Worm (Caenorhabditis elegans) whole organism, midembryonic: ENCODE data around the gene F10E9.4.
A peak's percentile ranks its signal among the peaks of the same experiment; 100 is the strongest.

Experiments
- T22C8.4 ChIP-seq: fragments of 200-800 bp; sonication (Bioruptor generic); IDR thresholded peaks from 2 replicates; pipeline ENCODE4 v1.3.6; 2022; ENCODE audit warnings: missing genetic modification characterization, missing compliant biosample characterization
- cog-1 ChIP-seq: sonication (generic microtip); optimal IDR thresholded peaks from 2 replicates; lab custom pipeline; 2016; ENCODE audit warnings: missing genetic modification characterization, missing compliant biosample characterization
- flt-1 ChIP-seq: fragments of 200-800 bp; sonication (Bioruptor generic); IDR thresholded peaks from 2 replicates; pipeline ENCODE4 v1.3.6; 2022; ENCODE audit warnings: missing genetic modification characterization, missing compliant biosample characterization
- klf-2 ChIP-seq: fragments of 200-800 bp; sonication (Bioruptor generic); conservative IDR thresholded peaks from 2 replicates; pipeline ENCODE4 v1.3.6; 2022; ENCODE audit warnings: missing genetic modification reagents, missing genetic modification characterization, missing compliant biosample characterization
- med-1 ChIP-seq: sonication (generic microtip); optimal IDR thresholded peaks from 2 replicates; lab custom pipeline; 2017; ENCODE audit warnings: missing genetic modification characterization, mild to moderate bottlenecking, missing compliant biosample characterization, antibody characterized with exemption, missing genetic modification reagents; ENCODE audit not compliant: insufficient read depth
- ref-1 ChIP-seq: fragments of 200-800 bp; sonication (Bioruptor generic); conservative IDR thresholded peaks from 2 replicates; pipeline ENCODE4 v1.3.6; 2022; ENCODE audit warnings: missing genetic modification reagents, missing genetic modification characterization, missing compliant biosample characterization
- tab-1 ChIP-seq: fragments of 200-800 bp; sonication (Bioruptor generic); IDR thresholded peaks from 2 replicates; pipeline ENCODE4 v1.3.6; 2022; ENCODE audit warnings: missing genetic modification characterization, missing compliant biosample characterization
- ztf-23 ChIP-seq: fragments of 200-800 bp; sonication (Bioruptor generic); IDR thresholded peaks from 2 replicates; pipeline ENCODE4 v1.3.6; 2022; ENCODE audit warnings: missing genetic modification reagents, missing genetic modification characterization, missing compliant biosample characterization
- ztf-29 ChIP-seq: fragments of 200-800 bp; sonication (Bioruptor generic); IDR thresholded peaks from 2 replicates; pipeline ENCODE4 v1.3.6; 2022; ENCODE audit warnings: missing genetic modification reagents, missing genetic modification characterization, missing compliant biosample characterization

The F10E9.4 gene

DNA sequence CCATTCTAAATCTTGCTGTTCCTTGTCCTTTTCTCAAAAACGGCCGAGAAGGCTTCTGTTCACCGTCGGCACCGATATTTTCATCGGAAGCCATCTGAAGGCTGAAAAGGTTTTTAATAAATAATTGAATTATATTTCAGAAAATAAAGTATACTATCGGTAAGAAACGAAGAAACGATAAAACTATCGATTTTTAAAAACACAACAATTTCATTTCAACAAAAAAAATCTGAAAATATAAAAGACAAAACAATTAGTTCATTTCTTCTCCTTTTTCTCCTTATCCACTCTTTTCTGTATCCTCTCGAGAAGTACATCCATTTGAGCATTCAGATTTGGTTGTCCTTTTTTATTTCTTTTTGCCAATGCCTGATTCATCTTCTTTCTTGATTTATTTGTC is 10.2 kb downstream of the F10E9.4 start, which contains the start of gene sas-4:
Gene sas-4 (minus strand): TSS at position 101 of the 400 bp plus-strand sequence.
- TF ChIP-seq med-1 (GFP tag; lab: Kevin White, UChicago), result no peak
- TF ChIP-seq klf-2 (GFP tag; lab: Robert Waterston, UW), result no peak
- TF ChIP-seq ztf-29, result no peak
- TF ChIP-seq cog-1, result no peak
- TF ChIP-seq ztf-23 (GFP tag; lab: Robert Waterston, UW), result no peak
- TF ChIP-seq tab-1 (GFP tag; lab: Robert Waterston, UW), result no peak
- no peak for TF ChIP-seq T22C8.4 (GFP tag; lab: Robert Waterston, UW)
- no peak for TF ChIP-seq flt-1
- TF ChIP-seq ref-1 (GFP tag; lab: Robert Waterston, UW), result no peak

DNA sequence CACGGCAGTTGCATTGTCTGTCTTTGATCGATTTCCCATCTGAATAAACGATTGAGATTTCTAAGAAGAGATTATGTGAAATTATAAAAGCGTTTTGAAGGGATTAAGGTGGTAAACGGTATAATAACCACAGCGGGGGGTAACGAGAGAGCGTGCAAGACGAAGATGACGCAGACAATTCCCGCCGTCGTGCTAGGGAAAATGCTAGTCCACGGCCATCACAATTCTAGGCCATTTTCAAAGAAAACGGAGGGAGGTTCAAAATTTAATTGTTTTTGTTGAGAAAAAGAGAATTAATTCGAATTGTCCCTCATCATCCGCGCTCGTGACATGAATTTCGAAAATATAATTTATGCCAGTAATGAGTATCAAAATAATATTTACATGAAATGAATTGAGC is 10.8 kb downstream of the F10E9.4 start, which contains the start of gene F10E9.11:
Gene F10E9.11 (minus strand): TSS at position 161 of the 400 bp plus-strand sequence.
- TF ChIP-seq tab-1 (GFP tag; lab: Robert Waterston, UW) (no peak), med-1 (GFP tag; lab: Kevin White, UChicago) (no peak), klf-2 (GFP tag; lab: Robert Waterston, UW) (peak; percentile 62; the same call in 1 of the 2 replicates), ztf-23 (GFP tag; lab: Robert Waterston, UW) (peak; percentile 79; the same call in 1 of the 2 replicates), flt-1 (peak; percentile 81), ztf-29 (no peak), ref-1 (GFP tag; lab: Robert Waterston, UW) (no peak), T22C8.4 (GFP tag; lab: Robert Waterston, UW) (no peak), cog-1 (peak; percentile 63)

DNA sequence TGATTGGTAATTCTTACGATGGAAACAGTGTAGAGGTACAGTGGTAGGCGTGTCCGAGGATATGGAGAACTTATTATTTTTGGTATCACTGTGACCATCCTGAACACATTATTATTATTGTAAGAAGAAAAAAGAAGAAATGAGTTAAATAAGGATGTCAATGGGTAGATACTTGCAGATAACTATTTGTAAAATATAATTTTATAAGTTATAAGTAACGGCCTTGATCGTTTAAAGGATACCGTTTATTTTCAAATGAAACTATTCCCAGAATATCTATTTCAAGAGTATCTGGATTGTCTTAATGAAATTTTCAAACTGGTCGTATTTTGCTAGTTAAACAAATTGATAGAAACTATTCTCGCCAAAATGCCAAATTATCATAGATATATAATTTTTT is 11.8 kb downstream of the F10E9.4 start, which contains the start of gene F10E9.10:
Gene F10E9.10 (minus strand): TSS at position 101 of the 400 bp plus-strand sequence.
- no peak for TF ChIP-seq flt-1
- no peak for TF ChIP-seq cog-1
- no peak for TF ChIP-seq tab-1 (GFP tag; lab: Robert Waterston, UW)
- TF ChIP-seq klf-2 (GFP tag; lab: Robert Waterston, UW), result no peak
- no peak for TF ChIP-seq T22C8.4 (GFP tag; lab: Robert Waterston, UW)
- no peak for TF ChIP-seq ztf-29
- TF ChIP-seq ztf-23 (GFP tag; lab: Robert Waterston, UW), result no peak
- TF ChIP-seq ref-1 (GFP tag; lab: Robert Waterston, UW), result no peak
- no peak for TF ChIP-seq med-1 (GFP tag; lab: Kevin White, UChicago)

DNA sequence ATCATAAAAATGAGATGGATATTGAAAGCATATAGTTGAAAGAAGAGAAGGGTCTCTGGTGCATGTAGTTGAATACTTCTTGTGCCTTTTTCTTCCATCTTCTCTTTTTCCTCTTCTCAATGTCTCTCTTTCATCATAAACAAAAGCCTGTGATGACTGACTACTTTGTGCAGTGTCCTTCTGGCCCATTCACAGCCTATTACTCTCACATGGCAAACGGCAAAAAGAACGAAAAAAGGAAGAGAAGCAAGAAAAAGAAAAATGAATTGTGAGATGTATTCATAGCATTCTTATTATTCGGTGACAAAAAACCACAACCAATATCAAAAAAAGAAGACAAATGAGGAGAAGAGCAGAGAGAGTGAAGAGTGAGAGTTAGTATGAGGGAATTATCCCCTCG is 12.9 kb downstream of the F10E9.4 start:
- TF ChIP-seq med-1 (GFP tag; lab: Kevin White, UChicago) (no peak), ztf-23 (GFP tag; lab: Robert Waterston, UW) (no peak), klf-2 (GFP tag; lab: Robert Waterston, UW) (no peak), ztf-29 (no peak), T22C8.4 (GFP tag; lab: Robert Waterston, UW) (no peak), cog-1 (no peak), ref-1 (GFP tag; lab: Robert Waterston, UW) (no peak)

DNA sequence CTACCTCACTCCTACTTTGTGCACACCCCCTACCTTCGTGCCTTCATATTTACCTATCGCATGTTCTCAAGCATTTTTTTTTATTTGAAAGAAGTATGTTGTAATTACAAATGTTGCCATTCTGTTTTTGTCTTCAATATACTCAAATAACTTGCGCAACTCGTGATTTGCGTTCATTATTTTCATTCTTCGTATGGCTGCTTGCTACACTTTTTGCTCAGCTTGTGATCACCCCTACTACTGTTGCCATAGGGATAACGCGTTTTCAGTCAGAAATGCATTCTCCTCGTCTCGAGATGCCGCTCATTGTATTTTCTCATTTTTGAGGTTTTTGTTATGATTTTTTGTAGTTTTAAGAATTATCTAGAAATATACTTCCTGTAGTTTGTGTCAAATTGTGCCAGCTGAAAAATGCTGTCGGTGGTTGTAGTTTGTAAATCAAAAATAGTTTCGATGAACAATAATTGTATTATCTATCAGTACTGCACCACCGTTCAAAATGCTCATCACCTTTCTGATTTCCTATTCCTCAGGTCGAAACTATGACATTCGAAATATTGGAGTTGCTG is 14.4 kb downstream of the F10E9.4 start, which contains the start of gene F10E9.1:
Gene F10E9.1 (plus strand): TSS at position 519 of the 569 bp plus-strand sequence.
- no peak for TF ChIP-seq klf-2 (GFP tag; lab: Robert Waterston, UW)
- TF ChIP-seq tab-1 (GFP tag; lab: Robert Waterston, UW), result no peak
- TF ChIP-seq T22C8.4 (GFP tag; lab: Robert Waterston, UW), result no peak
- TF ChIP-seq ztf-29, result no peak
- TF ChIP-seq ref-1 (GFP tag; lab: Robert Waterston, UW), result no peak
- TF ChIP-seq med-1 (GFP tag; lab: Kevin White, UChicago), result no peak
- TF ChIP-seq flt-1, result no peak
- no peak for TF ChIP-seq ztf-23 (GFP tag; lab: Robert Waterston, UW)
- no peak for TF ChIP-seq cog-1

DNA sequence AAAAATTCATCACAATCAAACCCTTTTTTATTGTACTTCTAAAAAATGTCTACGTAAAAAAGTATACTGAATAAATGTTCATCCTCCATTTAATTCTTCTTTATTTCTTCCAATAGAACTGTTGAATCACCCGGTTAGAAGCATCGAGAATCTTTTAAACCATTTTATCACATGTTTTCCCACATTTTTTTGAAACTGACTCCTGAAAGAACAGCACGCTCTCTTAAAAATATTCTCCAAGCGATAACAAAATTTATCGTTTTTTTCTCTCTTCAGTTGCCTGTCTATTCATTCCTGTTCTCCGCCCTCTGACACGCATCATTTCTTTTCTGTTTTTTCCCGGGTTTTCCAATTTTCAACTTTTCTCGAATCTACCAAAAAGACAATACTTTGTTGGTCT is 16.1 kb downstream of the F10E9.4 start, which contains the start of gene F10E9.12:
Gene F10E9.12 (plus strand): TSS at position 131 of the 400 bp plus-strand sequence.
- TF ChIP-seq flt-1, result no peak
- TF ChIP-seq ref-1 (GFP tag; lab: Robert Waterston, UW), result no peak
- TF ChIP-seq ztf-23 (GFP tag; lab: Robert Waterston, UW), result no peak
- TF ChIP-seq cog-1, result no peak
- no peak for TF ChIP-seq T22C8.4 (GFP tag; lab: Robert Waterston, UW)
- TF ChIP-seq med-1 (GFP tag; lab: Kevin White, UChicago), result no peak
- no peak for TF ChIP-seq klf-2 (GFP tag; lab: Robert Waterston, UW)
- TF ChIP-seq tab-1 (GFP tag; lab: Robert Waterston, UW), result no peak
- no peak for TF ChIP-seq ztf-29

DNA sequence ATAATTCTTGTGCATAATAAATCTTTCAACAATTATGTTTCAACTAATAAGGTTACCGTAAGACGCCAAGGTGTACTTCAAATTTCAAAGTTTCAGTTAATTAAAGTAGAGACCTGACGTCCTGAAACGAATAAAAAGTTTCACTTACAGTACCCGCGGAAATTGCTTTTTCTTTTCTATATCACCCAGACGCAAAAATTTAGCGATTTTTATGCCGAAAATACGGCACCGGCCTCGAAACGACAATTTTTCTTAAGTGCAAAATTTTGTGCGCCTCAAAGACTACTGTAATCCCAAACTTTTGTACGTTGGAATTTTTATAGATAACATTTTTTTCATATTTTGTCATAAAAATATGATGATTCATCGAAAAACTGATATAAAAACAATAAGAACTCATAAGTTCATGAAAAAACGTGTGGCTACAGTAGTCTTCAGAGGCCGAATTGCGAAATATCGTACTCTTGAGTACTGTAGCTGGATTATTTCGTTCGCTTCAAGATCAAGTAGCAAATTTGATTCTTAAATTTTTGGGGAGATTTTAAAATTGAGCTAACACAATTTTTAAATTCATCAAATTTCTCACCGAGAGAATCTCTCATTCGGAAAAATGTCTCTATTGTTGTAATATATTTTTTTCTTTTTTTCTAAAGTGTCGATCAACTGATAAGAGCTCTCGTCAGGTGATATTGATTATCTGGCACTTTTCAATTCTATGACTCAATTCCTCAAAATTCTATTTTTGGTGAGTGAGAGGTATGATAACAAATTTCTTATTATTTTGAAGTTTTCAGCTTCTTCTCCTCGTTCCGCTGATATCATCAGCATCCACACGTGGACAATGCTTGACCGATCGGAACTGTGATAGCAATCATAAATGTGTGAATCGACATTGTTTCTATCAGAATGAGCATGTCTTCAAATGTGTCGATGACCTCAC is 17.5 kb downstream of the F10E9.4 start, which contains the start of gene ZC262.13:
Gene ZC262.13 (plus strand): TSS at position 641 of the 940 bp plus-strand sequence.
- no peak for TF ChIP-seq ztf-29
- no peak for TF ChIP-seq cog-1
- TF ChIP-seq med-1 (GFP tag; lab: Kevin White, UChicago), result no peak
- no peak for TF ChIP-seq ref-1 (GFP tag; lab: Robert Waterston, UW)
- TF ChIP-seq ztf-23 (GFP tag; lab: Robert Waterston, UW), result no peak
- no peak for TF ChIP-seq flt-1
- TF ChIP-seq T22C8.4 (GFP tag; lab: Robert Waterston, UW), result no peak
- TF ChIP-seq tab-1 (GFP tag; lab: Robert Waterston, UW), result no peak
- TF ChIP-seq klf-2 (GFP tag; lab: Robert Waterston, UW), result no peak

DNA sequence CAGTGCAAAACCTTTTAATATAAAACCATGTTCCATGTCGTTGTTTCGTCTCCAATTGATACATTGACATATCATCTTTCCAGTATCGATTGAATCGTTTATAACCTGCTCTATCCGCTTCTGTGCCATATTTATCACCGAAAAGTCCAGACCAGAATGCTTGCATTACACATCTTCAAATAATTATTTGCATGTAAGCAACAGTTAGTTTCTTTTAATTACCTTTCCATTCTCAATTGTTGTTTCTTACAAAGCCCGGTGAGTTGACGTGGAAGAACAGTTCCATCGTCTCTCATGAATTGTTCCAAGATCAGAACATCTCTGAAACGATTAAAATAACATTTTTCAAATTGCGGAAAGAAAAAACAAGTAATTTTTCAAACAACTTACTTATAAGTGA is 22.9 kb downstream of the F10E9.4 start, which contains the start of gene iglr-2:
Gene iglr-2 (minus strand): TSS at position 101 of the 400 bp plus-strand sequence.
- TF ChIP-seq klf-2 (GFP tag; lab: Robert Waterston, UW), result no peak
- TF ChIP-seq ref-1 (GFP tag; lab: Robert Waterston, UW), result no peak
- no peak for TF ChIP-seq tab-1 (GFP tag; lab: Robert Waterston, UW)
- TF ChIP-seq ztf-29, result no peak
- no peak for TF ChIP-seq flt-1
- TF ChIP-seq cog-1, result no peak
- no peak for TF ChIP-seq ztf-23 (GFP tag; lab: Robert Waterston, UW)
- TF ChIP-seq med-1 (GFP tag; lab: Kevin White, UChicago), result no peak
- TF ChIP-seq T22C8.4 (GFP tag; lab: Robert Waterston, UW), result no peak
